Fruit fly (Drosophila melanogaster) whole organism, pupa: ENCODE data around the gene CG33777.

Source experiments
- CG14655 ChIP-seq: fragments of 200-800 bp; sonication (Bioruptor generic); optimal IDR thresholded peaks from 3 replicates; lab custom pipeline; 2017; ENCODE audit warnings: mild to moderate bottlenecking, missing biosample characterization, missing genetic modification reagents, missing genetic modification characterization
- CG15710 ChIP-seq: fragments of 200-800 bp; sonication (Bioruptor generic); optimal IDR thresholded peaks from 2 replicates; lab custom pipeline; 2018; ENCODE audit warnings: missing biosample characterization, mild to moderate bottlenecking, missing genetic modification characterization, moderate library complexity
- CG17806 ChIP-seq: fragments of 200-800 bp; sonication (Bioruptor generic); optimal IDR thresholded peaks from 2 replicates; lab custom pipeline; 2018; ENCODE audit warnings: missing biosample characterization, mild to moderate bottlenecking, missing genetic modification characterization, moderate library complexity
- CG32121 ChIP-seq: fragments of 200-800 bp; sonication (Bioruptor generic); IDR thresholded peaks from 2 replicates; pipeline ENCODE4 v1.3.6; 2022; ENCODE audit warnings: missing biosample characterization, missing genetic modification characterization
- CG4496 ChIP-seq: fragments of 200-800 bp; sonication (Bioruptor generic); IDR thresholded peaks from 3 replicates; pipeline ENCODE4 v1.3.6; 2022; ENCODE audit warnings: missing biosample characterization, missing genetic modification characterization
- CG8159 ChIP-seq: fragments of 200-800 bp; sonication (Bioruptor generic); optimal IDR thresholded peaks from 3 replicates; lab custom pipeline; 2018; ENCODE audit warnings: missing biosample characterization, mild to moderate bottlenecking, missing genetic modification characterization, moderate library complexity
- D1 ChIP-seq: fragments of 200-800 bp; sonication (Bioruptor generic); optimal IDR thresholded peaks from 2 replicates; lab custom pipeline; 2018; ENCODE audit warnings: missing biosample characterization, mild to moderate bottlenecking, missing genetic modification characterization, moderate library complexity
- EcR ChIP-seq: fragments of 200-800 bp; sonication (Bioruptor generic); optimal IDR thresholded peaks from 3 replicates; lab custom pipeline; 2019; ENCODE audit warnings: missing biosample characterization, missing genetic modification characterization, mild to moderate bottlenecking, moderate library complexity, missing genetic modification reagents
- Ets98B ChIP-seq: fragments of 200-800 bp; sonication (Bioruptor generic); IDR thresholded peaks from 2 replicates; pipeline ENCODE4 v1.3.6; 2022; ENCODE audit warnings: missing biosample characterization, missing genetic modification characterization
- Pif1B ChIP-seq: fragments of 200-800 bp; sonication (Bioruptor generic); optimal IDR thresholded peaks from 3 replicates; lab custom pipeline; 2016; ENCODE audit warnings: missing biosample characterization, missing genetic modification characterization
- Snoo ChIP-seq: fragments of 200-800 bp; sonication (Bioruptor generic); optimal IDR thresholded peaks from 3 replicates; lab custom pipeline; 2017; ENCODE audit warnings: missing biosample characterization, mild to moderate bottlenecking, missing genetic modification characterization, inconsistent platforms
- fd96Ca ChIP-seq: fragments of 200-800 bp; sonication (Bioruptor generic); IDR thresholded peaks from 3 replicates; pipeline ENCODE4 v1.3.6; 2022; ENCODE audit warnings: missing biosample characterization, missing genetic modification characterization

dm6 chr3L:4545731-4546130 lies 9.3 kb downstream of the CG33777 start:
- peak; percentile 71 for TF ChIP-seq CG17806 (tag; lab: Kevin White, UChicago)
- 0 out of 2 replicates have a peak, but pooled peaks have one; percentile 34 for TF ChIP-seq CG32121 (GFP tag; lab: Robert Waterston, UW)
- no peak; the same call in 1 of the 2 replicates for TF ChIP-seq Ets98B
- TF ChIP-seq CG15710 (tag; lab: Kevin White, UChicago): peak; percentile 61
- peak; percentile 76 for TF ChIP-seq CG8159 (tag; lab: Kevin White, UChicago)
- peak; percentile 19 for TF ChIP-seq Pif1B (GFP tag; lab: Kevin White, UChicago)
- TF ChIP-seq EcR (GFP tag; lab: Kevin White, UChicago): no peak
- peak; percentile 60; the same call in 2 of the 3 replicates for TF ChIP-seq fd96Ca (GFP tag; lab: Robert Waterston, UW)
- TF ChIP-seq Snoo (tag; lab: Kevin White, UChicago): peak; percentile 47
- TF ChIP-seq CG4496 (GFP tag; lab: Robert Waterston, UW): 0 out of 3 replicates have a peak, but pooled peaks have one; percentile 37
- TF ChIP-seq CG14655 (GFP tag; lab: Kevin White, UChicago): peak; percentile 81
- TF ChIP-seq D1 (tag; lab: Kevin White, UChicago): peak; percentile 55
